Worm (Caenorhabditis elegans): ENCODE data around the gene sng-1.

DNA sequence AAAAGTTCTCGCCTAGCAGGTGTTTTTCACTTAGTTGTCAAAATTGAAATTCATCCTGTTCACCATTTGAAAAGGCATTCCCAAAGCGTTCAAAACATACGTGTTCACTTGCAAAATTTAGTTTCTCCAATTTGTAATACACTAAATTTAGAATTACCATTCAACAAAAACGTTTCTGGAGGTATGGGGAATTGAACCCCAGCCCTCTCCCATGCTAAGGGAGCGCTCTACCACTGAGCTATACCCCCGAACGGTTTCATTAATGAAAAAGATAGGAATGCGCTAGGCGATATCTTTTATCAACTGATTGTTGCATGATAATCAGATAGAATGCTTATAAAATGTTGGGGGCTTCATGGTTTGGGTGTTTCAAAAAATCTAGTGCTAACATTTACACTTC, 51.2 kb downstream of the sng-1 start:
- TF ChIP-seq klf-2 (GFP tag; conservative IDR thresholded peaks at IDR 0.05), result no peak
- no peak for TF ChIP-seq T22C8.4 (GFP tag; IDR thresholded peaks at IDR 0.05)
- TF ChIP-seq ref-1 (GFP tag; conservative IDR thresholded peaks at IDR 0.05), result no peak
- no peak for TF ChIP-seq flt-1 (GFP tag; IDR thresholded peaks at IDR 0.05)
- TF ChIP-seq tab-1 (GFP tag; IDR thresholded peaks at IDR 0.05), result no peak
- TF ChIP-seq cog-1 (tag; optimal IDR thresholded peaks at IDR 0.05), result no peak
- TF ChIP-seq med-1 (GFP tag; optimal IDR thresholded peaks at IDR 0.05; ENCODE audit: insufficient read depth), result no peak
- no peak for TF ChIP-seq ztf-29 (GFP tag; IDR thresholded peaks at IDR 0.05)
- TF ChIP-seq ztf-23 (GFP tag; IDR thresholded peaks at IDR 0.05), result no peak

Measured in whole organism, midembryonic.